Worm (Caenorhabditis elegans): ENCODE results near the gene spt-5.

DNA sequence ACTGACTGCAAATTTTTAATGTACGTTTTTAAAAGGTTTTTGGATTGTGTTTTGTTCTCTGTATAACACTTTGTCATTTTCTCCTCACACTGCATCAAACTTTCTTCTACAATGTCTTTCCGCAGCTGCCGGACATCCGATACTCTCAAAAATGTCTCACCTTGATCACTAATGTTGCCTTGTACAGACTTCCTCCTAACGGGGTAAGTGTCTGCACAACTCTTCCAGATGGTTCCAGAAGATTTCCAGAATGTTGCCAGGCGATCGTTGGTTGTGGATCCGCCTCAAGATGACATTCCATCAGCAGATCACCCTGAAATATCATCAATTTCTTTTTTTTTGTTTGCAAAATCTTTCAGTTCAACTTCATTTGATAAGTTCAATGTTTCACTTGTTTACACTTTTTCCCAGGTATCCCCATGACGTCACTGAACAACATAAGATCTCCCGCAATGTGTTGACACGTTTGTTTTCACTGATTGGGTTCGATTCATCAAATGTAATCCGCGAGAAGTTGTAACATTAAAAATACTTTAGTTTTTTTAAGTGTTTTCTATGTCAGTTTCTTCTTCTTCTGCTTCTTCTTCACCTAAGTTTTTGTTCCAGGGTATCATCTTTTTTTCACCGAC, 42.1 kb upstream of the spt-5 start:
- TF ChIP-seq lsy-2 (tag; optimal IDR thresholded peaks at IDR 0.05) (no peak), ztf-11 (tag; optimal IDR thresholded peaks at IDR 0.05) (no peak), unc-62 (GFP tag; optimal IDR thresholded peaks at IDR 0.05) (no peak), lin-39 (tag; optimal IDR thresholded peaks at IDR 0.05) (no peak), ceh-16 (tag; optimal IDR thresholded peaks at IDR 0.05) (no peak), blmp-1 (tag; optimal IDR thresholded peaks at IDR 0.05; ENCODE audit: insufficient read depth) (no peak), nhr-11 (tag; optimal IDR thresholded peaks at IDR 0.05) (no peak), nhr-10 (tag; optimal IDR thresholded peaks at IDR 0.05) (no peak), zag-1 (tag; optimal IDR thresholded peaks at IDR 0.05) (no peak), mdl-1 (tag; optimal IDR thresholded peaks at IDR 0.05) (no peak), unc-55 (GFP tag; optimal IDR thresholded peaks at IDR 0.05) (no peak)
